Worm (Caenorhabditis elegans) whole organism, late embryonic: ENCODE measurements around the gene ard-1.

Source experiments
- K02D7.2 ChIP-seq: sonication (generic microtip); optimal IDR thresholded peaks from 2 replicates; lab custom pipeline; 2017; ENCODE audit warnings: mild to moderate bottlenecking, missing genetic modification characterization, missing compliant biosample characterization
- ets-4 ChIP-seq: sonication (generic microtip); optimal IDR thresholded peaks from 2 replicates; lab custom pipeline; 2016; ENCODE audit warnings: missing genetic modification characterization, missing compliant biosample characterization
- gmeb-2 ChIP-seq: sonication (generic microtip); optimal IDR thresholded peaks from 2 replicates; lab custom pipeline; 2016; ENCODE audit warnings: missing genetic modification characterization, inconsistent platforms, missing compliant biosample characterization
- tbx-2 ChIP-seq: sonication (generic microtip); optimal IDR thresholded peaks from 2 replicates; lab custom pipeline; 2016; ENCODE audit warnings: missing genetic modification characterization, missing compliant biosample characterization
- unc-42 ChIP-seq: sonication (generic microtip); optimal IDR thresholded peaks from 2 replicates; lab custom pipeline; 2016; ENCODE audit warnings: missing genotype, missing genetic modification characterization, missing compliant biosample characterization
- zip-5 ChIP-seq: sonication (generic microtip); optimal IDR thresholded peaks from 2 replicates; lab custom pipeline; 2016; ENCODE audit warnings: missing genetic modification characterization, missing compliant biosample characterization

- TF ChIP-seq unc-42 (tag; lab: Kevin White, UChicago), result no peak
- TF ChIP-seq K02D7.2 (tag; lab: Kevin White, UChicago), result no peak
- TF ChIP-seq zip-5 (tag; lab: Kevin White, UChicago), result no peak
- TF ChIP-seq tbx-2 (tag; lab: Kevin White, UChicago), result no peak
- no peak for TF ChIP-seq ets-4 (tag; lab: Kevin White, UChicago)
- no peak for TF ChIP-seq gmeb-2 (tag; lab: Kevin White, UChicago)
These were observed 15.4 kb downstream of the ard-1 start for ce11 chrIV:11146492-11146891.
